Worm (Caenorhabditis elegans) whole organism, early embryonic: ENCODE data around the gene B0222.11.

Experiments
- B0310.2 ChIP-seq: sonication (generic microtip); optimal IDR thresholded peaks from 2 replicates; lab custom pipeline; 2016; ENCODE audit warnings: mild to moderate bottlenecking, missing genetic modification characterization, missing compliant biosample characterization
- F13C5.2 ChIP-seq: sonication (generic microtip); optimal IDR thresholded peaks from 2 replicates; lab custom pipeline; 2017; ENCODE audit warnings: mild to moderate bottlenecking, missing genetic modification characterization, inconsistent platforms, missing compliant biosample characterization
- aly-1 ChIP-seq: sonication (generic microtip); optimal IDR thresholded peaks from 2 replicates; lab custom pipeline; 2016; ENCODE audit warnings: missing genetic modification characterization, missing compliant biosample characterization
- ama-1 ChIP-seq: fragments of 150-350 bp; optimal IDR thresholded peaks from 2 replicates; lab custom pipeline; 2014
- ceh-13 ChIP-seq: fragments of 200-800 bp; sonication (Bioruptor generic); optimal IDR thresholded peaks from 2 replicates; lab custom pipeline; 2018; ENCODE audit warnings: mild to moderate bottlenecking, missing genetic modification characterization, missing compliant biosample characterization
- ceh-36 ChIP-seq: sonication (generic microtip); optimal IDR thresholded peaks from 2 replicates; lab custom pipeline; 2016; ENCODE audit warnings: missing genetic modification characterization, inconsistent platforms, missing compliant biosample characterization
- ets-7 ChIP-seq: sonication (generic microtip); optimal IDR thresholded peaks from 2 replicates; lab custom pipeline; 2016; ENCODE audit warnings: missing genotype, missing genetic modification characterization, missing compliant biosample characterization
- flt-1 ChIP-seq: fragments of 200-800 bp; sonication (Bioruptor generic); IDR thresholded peaks from 2 replicates; pipeline ENCODE4 v1.3.6; 2022; ENCODE audit warnings: missing genetic modification characterization, missing compliant biosample characterization
- hmbx-1 ChIP-seq: sonication (generic microtip); optimal IDR thresholded peaks from 2 replicates; lab custom pipeline; 2016; ENCODE audit warnings: mild to moderate bottlenecking, missing genetic modification characterization, missing compliant biosample characterization
- hmg-4 ChIP-seq: fragments of 200-800 bp; sonication (Bioruptor generic); optimal IDR thresholded peaks from 2 replicates; lab custom pipeline; 2018; ENCODE audit warnings: mild to moderate bottlenecking, missing genetic modification characterization, missing compliant biosample characterization
- hnd-1 ChIP-seq: sonication (generic microtip); optimal IDR thresholded peaks from 2 replicates; lab custom pipeline; 2016; ENCODE audit warnings: missing genetic modification characterization, missing compliant biosample characterization
- pes-1 ChIP-seq: fragments of 200-800 bp; sonication (Bioruptor generic); IDR thresholded peaks from 2 replicates; pipeline ENCODE4 v1.3.6; 2022; ENCODE audit warnings: missing genetic modification reagents, missing genetic modification characterization, missing compliant biosample characterization
- scrt-1 ChIP-seq: fragments of 200-800 bp; sonication (Bioruptor generic); IDR thresholded peaks from 2 replicates; pipeline ENCODE4 v1.3.6; 2022; ENCODE audit warnings: missing genetic modification characterization, missing compliant biosample characterization
- sea-1 ChIP-seq: fragments of 200-800 bp; sonication (Bioruptor generic); conservative IDR thresholded peaks from 2 replicates; pipeline ENCODE4 v1.3.6; 2022; ENCODE audit warnings: missing genetic modification characterization, missing compliant biosample characterization
- tbx-11 ChIP-seq: fragments of 200-800 bp; sonication (Bioruptor generic); IDR thresholded peaks from 2 replicates; pipeline ENCODE4 v1.3.6; 2022; ENCODE audit warnings: missing genetic modification characterization, missing compliant biosample characterization
- tbx-37 ChIP-seq: fragments of 200-800 bp; sonication (Bioruptor generic); conservative IDR thresholded peaks from 2 replicates; pipeline ENCODE4 v1.3.6; 2022; ENCODE audit warnings: missing genetic modification reagents, missing genetic modification characterization, missing compliant biosample characterization
- tra-4 ChIP-seq: sonication (generic microtip); optimal IDR thresholded peaks from 2 replicates; lab custom pipeline; 2017; ENCODE audit warnings: missing genetic modification characterization, missing compliant biosample characterization

B0222.11 gene

ce11 chrV:9198887-9199286, 30.9 kb upstream of the B0222.11 start, which contains the start of gene str-177:
TSS of gene str-177 (minus strand) at chrV:9198987.
- TF ChIP-seq pes-1 (GFP tag; lab: Robert Waterston, UW), result no peak
- no peak for TF ChIP-seq hmg-4 (GFP tag; lab: Kevin White, UChicago)
- TF ChIP-seq scrt-1, result no peak
- TF ChIP-seq tra-4 (tag; lab: Kevin White, UChicago), result no peak
- no peak for TF ChIP-seq ama-1
- no peak for TF ChIP-seq hmbx-1 (tag; lab: Kevin White, UChicago)
- TF ChIP-seq ets-7 (tag; lab: Kevin White, UChicago), result no peak
- TF ChIP-seq tbx-37, result no peak
- TF ChIP-seq flt-1, result no peak
- no peak for TF ChIP-seq sea-1
- TF ChIP-seq hnd-1, result no peak
- no peak for TF ChIP-seq tbx-11 (GFP tag; lab: Robert Waterston, UW)
- no peak for TF ChIP-seq ceh-36

ce11 chrV:9197121-9197520, 29.1 kb upstream of the B0222.11 start, which contains the start of gene C24B5.4:
TSS of gene C24B5.4 (minus strand) at chrV:9197326.
- TF ChIP-seq F13C5.2 (tag; lab: Kevin White, UChicago) (no peak), ceh-13 (GFP tag; lab: Kevin White, UChicago) (no peak), B0310.2 (tag; lab: Kevin White, UChicago) (no peak), flt-1 (no peak), ets-7 (tag; lab: Kevin White, UChicago) (no peak), hnd-1 (no peak), tbx-11 (GFP tag; lab: Robert Waterston, UW) (no peak), scrt-1 (no peak)

- TF ChIP-seq F13C5.2 (tag; lab: Kevin White, UChicago), result no peak
- no peak for TF ChIP-seq hmbx-1 (tag; lab: Kevin White, UChicago)
- TF ChIP-seq aly-1 (tag; lab: Kevin White, UChicago), result no peak
- no peak for TF ChIP-seq tbx-37
- no peak for TF ChIP-seq hmg-4 (GFP tag; lab: Kevin White, UChicago)
- no peak for TF ChIP-seq tra-4 (tag; lab: Kevin White, UChicago)
- no peak for TF ChIP-seq ceh-13 (GFP tag; lab: Kevin White, UChicago)
- no peak for TF ChIP-seq scrt-1
- no peak for TF ChIP-seq flt-1
These were observed 26.1 kb upstream of the B0222.11 start for ce11 chrV:9194055-9194454.

- TF ChIP-seq F13C5.2 (tag; lab: Kevin White, UChicago), result no peak
- no peak for TF ChIP-seq ets-7 (tag; lab: Kevin White, UChicago)
- no peak for TF ChIP-seq sea-1
- no peak for TF ChIP-seq pes-1 (GFP tag; lab: Robert Waterston, UW)
- TF ChIP-seq tbx-11 (GFP tag; lab: Robert Waterston, UW), result no peak
- no peak for TF ChIP-seq tra-4 (tag; lab: Kevin White, UChicago)
- TF ChIP-seq ceh-13 (GFP tag; lab: Kevin White, UChicago), result no peak
- no peak for TF ChIP-seq hmg-4 (GFP tag; lab: Kevin White, UChicago)
- no peak for TF ChIP-seq ceh-36
- TF ChIP-seq scrt-1, result no peak
- TF ChIP-seq aly-1 (tag; lab: Kevin White, UChicago), result no peak
These were observed 23.4 kb upstream of the B0222.11 start, which contains the start of gene sphr-1 for ce11 chrV:9191406-9191805. TSS of gene sphr-1 (plus strand) at chrV:9191610.

ce11 chrV:9186028-9186427, 18.0 kb upstream of the B0222.11 start:
- no peak for TF ChIP-seq flt-1
- TF ChIP-seq ama-1, result no peak

ce11 chrV:9183718-9184441, 15.9 kb upstream of the B0222.11 start:
- TF ChIP-seq tra-4 (tag; lab: Kevin White, UChicago) (no peak), hnd-1 (no peak), ama-1 (no peak), aly-1 (tag; lab: Kevin White, UChicago) (no peak), flt-1 (no peak), ceh-36 (no peak), tbx-37 (no peak), B0310.2 (tag; lab: Kevin White, UChicago) (no peak), ets-7 (tag; lab: Kevin White, UChicago) (no peak), scrt-1 (no peak), sea-1 (no peak), ceh-13 (GFP tag; lab: Kevin White, UChicago) (no peak), tbx-11 (GFP tag; lab: Robert Waterston, UW) (no peak), hmbx-1 (tag; lab: Kevin White, UChicago) (no peak), pes-1 (GFP tag; lab: Robert Waterston, UW) (no peak), hmg-4 (GFP tag; lab: Kevin White, UChicago) (no peak)

- TF ChIP-seq hmbx-1 (tag; lab: Kevin White, UChicago) (no peak), pes-1 (GFP tag; lab: Robert Waterston, UW) (no peak), flt-1 (no peak), scrt-1 (no peak), hnd-1 (no peak), tbx-11 (GFP tag; lab: Robert Waterston, UW) (no peak), ets-7 (tag; lab: Kevin White, UChicago) (no peak), aly-1 (tag; lab: Kevin White, UChicago) (no peak), B0310.2 (tag; lab: Kevin White, UChicago) (no peak), ama-1 (no peak), ceh-13 (GFP tag; lab: Kevin White, UChicago) (no peak), ceh-36 (no peak)
These were observed 13.8 kb upstream of the B0222.11 start, which contains the start of gene ptr-1 for ce11 chrV:9181669-9182250. TSS of gene ptr-1 (minus strand) at chrV:9181719.
